Worm (Caenorhabditis elegans) whole organism, late embryonic: Measurements from ENCODE around the gene Y37E11B.10.

Source experiments
- C08G9.2 ChIP-seq: sonication (generic microtip); optimal IDR thresholded peaks from 2 replicates; lab custom pipeline; 2016; ENCODE audit warnings: mild to moderate bottlenecking, missing genetic modification characterization, moderate library complexity, missing compliant biosample characterization
- K02D7.2 ChIP-seq: sonication (generic microtip); optimal IDR thresholded peaks from 2 replicates; lab custom pipeline; 2017; ENCODE audit warnings: mild to moderate bottlenecking, missing genetic modification characterization, missing compliant biosample characterization
- K09A11.1 ChIP-seq: sonication (generic microtip); optimal IDR thresholded peaks from 2 replicates; lab custom pipeline; 2017; ENCODE audit warnings: antibody characterized with exemption, mild to moderate bottlenecking, missing genetic modification characterization, missing compliant biosample characterization; ENCODE audit not compliant: insufficient read depth
- Y22D7AL.16 ChIP-seq: sonication (generic microtip); optimal IDR thresholded peaks from 2 replicates; lab custom pipeline; 2016; ENCODE audit warnings: missing genetic modification characterization, missing compliant biosample characterization
- ceh-14 ChIP-seq: sonication (generic microtip); optimal IDR thresholded peaks from 2 replicates; lab custom pipeline; 2016; ENCODE audit warnings: missing genotype, missing genetic modification characterization, missing compliant biosample characterization
- ceh-18 ChIP-seq: sonication (generic microtip); optimal IDR thresholded peaks from 2 replicates; lab custom pipeline; 2016; ENCODE audit warnings: missing genetic modification characterization, missing compliant biosample characterization
- ceh-24 ChIP-seq: sonication (generic microtip); optimal IDR thresholded peaks from 2 replicates; lab custom pipeline; 2016; ENCODE audit warnings: mild to moderate bottlenecking, missing genetic modification characterization, missing compliant biosample characterization
- ceh-6 ChIP-seq: fragments of 200-800 bp; sonication (Bioruptor generic); optimal IDR thresholded peaks from 2 replicates; lab custom pipeline; 2018; ENCODE audit warnings: mild to moderate bottlenecking, missing genetic modification characterization, missing compliant biosample characterization
- che-1 ChIP-seq: sonication (generic microtip); optimal IDR thresholded peaks from 2 replicates; lab custom pipeline; 2016; ENCODE audit warnings: mild to moderate bottlenecking, missing genetic modification characterization, missing compliant biosample characterization
- dmd-4 ChIP-seq: sonication (generic microtip); optimal IDR thresholded peaks from 2 replicates; lab custom pipeline; 2016; ENCODE audit warnings: borderline replicate concordance, missing genetic modification characterization, missing compliant biosample characterization
- dve-1 ChIP-seq: sonication (generic microtip); optimal IDR thresholded peaks from 2 replicates; lab custom pipeline; 2017; ENCODE audit warnings: antibody characterized with exemption, mild to moderate bottlenecking, missing genetic modification characterization, missing compliant biosample characterization
- elt-2 ChIP-seq: sonication (generic microtip); optimal IDR thresholded peaks from 2 replicates; lab custom pipeline; 2016; ENCODE audit warnings: missing genetic modification reagents, missing genetic modification characterization, missing compliant biosample characterization
- elt-4 ChIP-seq: sonication (generic microtip); optimal IDR thresholded peaks from 2 replicates; lab custom pipeline; 2016; ENCODE audit warnings: missing genetic modification characterization, missing compliant biosample characterization
- ets-4 ChIP-seq: sonication (generic microtip); optimal IDR thresholded peaks from 2 replicates; lab custom pipeline; 2016; ENCODE audit warnings: missing genetic modification characterization, missing compliant biosample characterization
- eyg-1 ChIP-seq: sonication (generic microtip); optimal IDR thresholded peaks from 2 replicates; lab custom pipeline; 2016; ENCODE audit warnings: missing genotype, missing genetic modification characterization, missing compliant biosample characterization
- fax-1 ChIP-seq: sonication (generic microtip); optimal IDR thresholded peaks from 2 replicates; lab custom pipeline; 2016; ENCODE audit warnings: missing genotype, missing genetic modification characterization, missing compliant biosample characterization
- fkh-10 ChIP-seq: fragments of 150-350 bp; optimal IDR thresholded peaks from 2 replicates; lab custom pipeline; 2014; ENCODE audit warnings: missing biosample characterization, missing genetic modification reagents, missing genetic modification characterization
- fkh-6 ChIP-seq: sonication (generic microtip); optimal IDR thresholded peaks from 2 replicates; lab custom pipeline; 2016; ENCODE audit warnings: missing genetic modification characterization, missing compliant biosample characterization
- hlh-15 ChIP-seq: sonication (generic microtip); optimal IDR thresholded peaks from 2 replicates; lab custom pipeline; 2016; ENCODE audit warnings: missing genetic modification characterization, missing compliant biosample characterization
- hlh-30 ChIP-seq: sonication (generic microtip); optimal IDR thresholded peaks from 2 replicates; lab custom pipeline; 2017; ENCODE audit warnings: antibody characterized with exemption, missing genetic modification characterization, missing compliant biosample characterization; ENCODE audit not compliant: insufficient read depth
- hlh-8 ChIP-seq: sonication (generic microtip); optimal IDR thresholded peaks from 2 replicates; lab custom pipeline; 2016; ENCODE audit warnings: missing genotype, missing genetic modification characterization, missing compliant biosample characterization
- lim-6 ChIP-seq: sonication (generic microtip); optimal IDR thresholded peaks from 2 replicates; lab custom pipeline; 2016; ENCODE audit warnings: missing genetic modification characterization, missing compliant biosample characterization
- nhr-232 ChIP-seq: sonication (generic microtip); optimal IDR thresholded peaks from 2 replicates; lab custom pipeline; 2016; ENCODE audit warnings: missing genetic modification characterization, missing compliant biosample characterization
- npax-4 ChIP-seq: sonication (generic microtip); optimal IDR thresholded peaks from 2 replicates; lab custom pipeline; 2016; ENCODE audit warnings: missing genetic modification characterization, missing compliant biosample characterization
- pag-3 ChIP-seq: sonication (generic microtip); optimal IDR thresholded peaks from 2 replicates; lab custom pipeline; 2016; ENCODE audit warnings: missing compliant biosample characterization, missing genetic modification characterization, borderline replicate concordance
- pha-2 ChIP-seq: sonication (generic microtip); optimal IDR thresholded peaks from 2 replicates; lab custom pipeline; 2017; ENCODE audit warnings: mild to moderate bottlenecking, missing genetic modification characterization, missing compliant biosample characterization
- pha-4 ChIP-seq: fragments of 150-350 bp; optimal IDR thresholded peaks from 2 replicates; lab custom pipeline; 2018; ENCODE audit warnings: missing biosample characterization, missing genetic modification reagents, missing genetic modification characterization
- pqm-1 ChIP-seq: sonication (generic microtip); optimal IDR thresholded peaks from 2 replicates; lab custom pipeline; 2016; ENCODE audit warnings: missing genetic modification characterization, missing compliant biosample characterization
- ref-2 ChIP-seq: sonication (generic microtip); optimal IDR thresholded peaks from 2 replicates; lab custom pipeline; 2016; ENCODE audit warnings: missing genetic modification characterization, missing compliant biosample characterization
- sdc-2 ChIP-seq: sonication (generic microtip); optimal IDR thresholded peaks from 2 replicates; lab custom pipeline; 2016; ENCODE audit warnings: missing genotype, missing genetic modification characterization, missing compliant biosample characterization
- sox-4 ChIP-seq: sonication (generic microtip); optimal IDR thresholded peaks from 2 replicates; lab custom pipeline; 2017; ENCODE audit warnings: mild to moderate bottlenecking, missing genetic modification characterization, inconsistent platforms, missing compliant biosample characterization
- syd-9 ChIP-seq: sonication (generic microtip); optimal IDR thresholded peaks from 2 replicates; lab custom pipeline; 2016; ENCODE audit warnings: mild to moderate bottlenecking, missing genetic modification characterization, moderate library complexity, missing compliant biosample characterization
- unc-42 ChIP-seq: sonication (generic microtip); optimal IDR thresholded peaks from 2 replicates; lab custom pipeline; 2016; ENCODE audit warnings: missing genotype, missing genetic modification characterization, missing compliant biosample characterization
- unc-55 ChIP-seq: sonication (generic microtip); optimal IDR thresholded peaks from 2 replicates; lab custom pipeline; 2017; ENCODE audit warnings: missing biosample characterization, missing genetic modification reagents, missing genetic modification characterization
- unc-86 ChIP-seq: sonication (generic microtip); optimal IDR thresholded peaks from 2 replicates; lab custom pipeline; 2016; ENCODE audit warnings: missing genetic modification characterization, missing compliant biosample characterization
- zip-5 ChIP-seq: sonication (generic microtip); optimal IDR thresholded peaks from 2 replicates; lab custom pipeline; 2016; ENCODE audit warnings: missing genetic modification characterization, missing compliant biosample characterization

Y37E11B.10 gene

ce11 chrIV:3652784-3653383 is 46.6 kb upstream of the Y37E11B.10 start:
- TF ChIP-seq pha-2 (tag; lab: Kevin White, UChicago): no peak
- TF ChIP-seq dve-1: peak; percentile 92

DNA sequence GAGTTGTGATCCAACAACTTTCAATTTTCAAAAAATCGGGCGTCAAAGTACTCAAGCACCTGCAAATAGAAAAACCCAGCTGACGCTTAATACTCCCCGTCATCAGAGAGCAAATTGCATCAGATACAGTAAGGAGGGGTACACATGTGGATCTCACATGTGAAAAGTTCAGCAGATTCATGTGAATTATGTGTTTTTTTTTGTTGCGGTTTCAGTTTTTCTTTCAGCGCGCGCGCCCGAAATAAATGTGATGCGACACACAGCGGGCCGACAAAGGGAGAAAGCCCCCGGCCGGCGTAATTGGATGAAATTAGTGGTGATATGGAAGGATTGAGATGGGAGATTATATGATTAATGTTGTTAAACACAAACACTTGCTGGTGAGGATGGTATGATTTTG is 46.0 kb upstream of the Y37E11B.10 start:
- no peak for TF ChIP-seq lim-6 (tag; lab: Kevin White, UChicago)
- peak; percentile 20 for TF ChIP-seq ref-2 (tag; lab: Kevin White, UChicago)
- TF ChIP-seq, all 69 proteins: peak for 1

DNA sequence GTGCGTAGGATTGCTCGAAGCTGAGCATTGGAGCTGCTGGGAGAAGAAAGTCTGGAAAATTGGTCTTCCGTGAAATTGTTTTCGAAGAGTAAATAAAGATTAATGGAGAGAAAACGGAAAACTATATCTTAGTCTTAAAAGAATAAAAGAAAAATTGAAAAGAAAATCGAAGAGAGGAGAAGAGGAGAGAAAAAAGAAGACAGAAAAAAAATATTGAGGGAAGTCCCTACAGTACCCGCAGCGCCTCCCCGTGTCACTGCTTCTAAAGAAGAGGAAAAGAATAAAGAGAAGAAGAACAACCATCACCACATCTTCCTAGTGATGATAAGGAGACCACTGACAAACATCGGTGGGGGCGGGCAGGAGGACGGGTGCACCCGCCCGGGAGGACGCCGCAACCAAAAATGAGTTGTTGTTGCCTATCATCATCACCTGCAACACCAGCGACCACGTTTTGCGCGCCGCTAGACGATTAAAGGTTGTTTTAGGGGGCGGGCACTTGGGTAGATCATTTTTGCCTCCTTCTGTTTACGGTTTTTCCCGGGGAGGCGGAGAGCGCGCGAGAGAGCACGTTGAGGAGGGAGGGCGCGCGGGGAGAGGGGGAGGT is 42.5 kb upstream of the Y37E11B.10 start, which contains the start of gene CC8.2:
TSS of gene CC8.2 (minus strand) at position 51 of the 607 bp plus-strand sequence.
- TF ChIP-seq fax-1 (tag; lab: Kevin White, UChicago) (no peak), elt-2 (tag; lab: Kevin White, UChicago) (peak; percentile 51), pqm-1 (tag; lab: Kevin White, UChicago) (peak; percentile 2), ceh-18 (peak; percentile 14)

- TF ChIP-seq syd-9 (tag; lab: Kevin White, UChicago) (no peak), ceh-24 (tag; lab: Kevin White, UChicago) (no peak), ceh-18 (peak; percentile 3), nhr-232 (tag; lab: Kevin White, UChicago) (no peak), K02D7.2 (tag; lab: Kevin White, UChicago) (no peak), unc-55 (GFP tag; lab: Kevin White, UChicago) (peak; percentile 10), npax-4 (tag; lab: Kevin White, UChicago) (no peak), pag-3 (tag; lab: Kevin White, UChicago) (no peak), fkh-10 (no peak), hlh-8 (tag; lab: Kevin White, UChicago) (no peak), unc-86 (tag; lab: Kevin White, UChicago) (no peak), ceh-6 (GFP tag; lab: Kevin White, UChicago) (no peak), ets-4 (no peak), pha-4 (tag; lab: Kevin White, UChicago) (no peak)
- TF ChIP-seq, all 69 proteins: peak for 2
These were observed 41.3 kb upstream of the Y37E11B.10 start for ce11 chrIV:3647551-3647950.

ce11 chrIV:3646338-3647154 is 40.3 kb upstream of the Y37E11B.10 start:
- TF ChIP-seq hlh-30 (tag; lab: Kevin White, UChicago) (no peak), elt-4 (tag; lab: Kevin White, UChicago) (peak; percentile 60), C08G9.2 (no peak), nhr-232 (tag; lab: Kevin White, UChicago) (no peak), elt-2 (tag; lab: Kevin White, UChicago) (no peak), eyg-1 (tag; lab: Kevin White, UChicago) (no peak)

ce11 chrIV:3645487-3645886 is 39.2 kb upstream of the Y37E11B.10 start:
- TF ChIP-seq K09A11.1 (no peak), ceh-18 (no peak), elt-2 (tag; lab: Kevin White, UChicago) (no peak), syd-9 (tag; lab: Kevin White, UChicago) (no peak), dmd-4 (tag; lab: Kevin White, UChicago) (no peak), sox-4 (no peak), che-1 (tag; lab: Kevin White, UChicago) (no peak), hlh-8 (tag; lab: Kevin White, UChicago) (no peak), sdc-2 (no peak), fkh-6 (tag; lab: Kevin White, UChicago) (no peak), zip-5 (tag; lab: Kevin White, UChicago) (no peak), hlh-15 (no peak), ceh-14 (tag; lab: Kevin White, UChicago) (no peak), unc-42 (no peak), hlh-30 (tag; lab: Kevin White, UChicago) (no peak), Y22D7AL.16 (tag; lab: Kevin White, UChicago) (no peak)
